Fruit fly (Drosophila melanogaster) whole organism, wandering third instar larva: ENCODE measurements around the gene Clp.

Experiments used
- Abd-B ChIP-seq: fragments of >200 bp; optimal IDR thresholded peaks from 2 replicates; lab custom pipeline; 2017; ENCODE audit warnings: missing biosample characterization, missing genetic modification characterization
- CG9705 ChIP-seq: fragments of 200-800 bp; sonication (Bioruptor generic); optimal IDR thresholded peaks from 2 replicates; lab custom pipeline; 2018; ENCODE audit warnings: missing biosample characterization, mild to moderate bottlenecking, missing genetic modification characterization
- CrebA ChIP-seq: fragments of 200-800 bp; sonication (Bioruptor generic); optimal IDR thresholded peaks from 2 replicates; lab custom pipeline; 2016; ENCODE audit warnings: missing biosample characterization, mild to moderate bottlenecking, missing genetic modification characterization, borderline replicate concordance
- Dfd ChIP-seq: fragments of >200 bp; optimal IDR thresholded peaks from 2 replicates; lab custom pipeline; 2017; ENCODE audit warnings: missing biosample characterization, missing genetic modification characterization
- Dif ChIP-seq: fragments of 200-275, 200-300 bp; sonication (Bioruptor generic); optimal IDR thresholded peaks from 2 replicates; lab custom pipeline; 2018; ENCODE audit warnings: missing biosample characterization, missing genetic modification characterization; ENCODE audit not compliant: partially characterized antibody
- GATAd ChIP-seq: sonication (Bioruptor generic); optimal IDR thresholded peaks from 2 replicates; lab custom pipeline; 2016; ENCODE audit warnings: missing biosample characterization, missing genetic modification characterization
- Hnf4 ChIP-seq: fragments of 200-800 bp; sonication (Bioruptor generic); optimal IDR thresholded peaks from 2 replicates; lab custom pipeline; 2016; ENCODE audit warnings: missing biosample characterization, mild to moderate bottlenecking, missing genetic modification characterization
- Hr78 ChIP-seq: fragments of >200 bp; optimal IDR thresholded peaks from 2 replicates; lab custom pipeline; 2017; ENCODE audit warnings: missing biosample characterization, missing genetic modification characterization
- Hr83 ChIP-seq: fragments of 200-300 bp; sonication (Bioruptor generic); optimal IDR thresholded peaks from 2 replicates; lab custom pipeline; 2016; ENCODE audit warnings: missing biosample characterization, mild to moderate bottlenecking, missing genetic modification characterization, moderate library complexity; ENCODE audit not compliant: poor library complexity, severe bottlenecking
- Jra ChIP-seq: sonication (Bioruptor generic); optimal IDR thresholded peaks from 2 replicates; lab custom pipeline; 2016; ENCODE audit warnings: missing biosample characterization, missing genetic modification characterization
- Mio ChIP-seq: sonication (Bioruptor generic); optimal IDR thresholded peaks from 2 replicates; lab custom pipeline; 2016; ENCODE audit warnings: missing biosample characterization, missing genetic modification characterization
- Myc ChIP-seq: fragments of >200 bp; optimal IDR thresholded peaks from 2 replicates; lab custom pipeline; 2017
- N ChIP-seq: fragments of >200 bp; optimal IDR thresholded peaks from 2 replicates; lab custom pipeline; 2018; ENCODE audit warnings: missing biosample characterization, missing external identifiers, missing genetic modification characterization
- OdsH ChIP-seq: fragments of 200-800 bp; sonication (Bioruptor generic); optimal IDR thresholded peaks from 2 replicates; lab custom pipeline; 2016; ENCODE audit warnings: missing biosample characterization, mild to moderate bottlenecking, missing genetic modification characterization
- Rel ChIP-seq, 2 experiments: fragments of 200-800 bp; sonication (Bioruptor generic) in 1 of 2; optimal IDR thresholded peaks; 2 replicates in 1 of 2; 3 replicates in 1 of 2; lab custom pipeline; 2016 to 2019; ENCODE audit warnings: mild to moderate bottlenecking in 2 of 2, missing biosample characterization in 2 of 2, missing genetic modification characterization in 2 of 2, moderate library complexity in 1 of 2
- Sp1 ChIP-seq: fragments of 200-800 bp; sonication (Bioruptor generic); optimal IDR thresholded peaks from 3 replicates; lab custom pipeline; 2019; ENCODE audit warnings: missing biosample characterization, mild to moderate bottlenecking, missing genetic modification characterization, moderate library complexity
- Vsx2 ChIP-seq: fragments of 200-300, 225-300 bp; sonication (Bioruptor generic); optimal IDR thresholded peaks from 2 replicates; lab custom pipeline; 2018; ENCODE audit warnings: missing biosample characterization, missing genetic modification characterization; ENCODE audit not compliant: partially characterized antibody
- br ChIP-seq: fragments of 200-800 bp; sonication (Bioruptor generic); optimal IDR thresholded peaks from 2 replicates; lab custom pipeline; 2016; ENCODE audit warnings: missing biosample characterization, missing genetic modification characterization
- brk ChIP-seq: fragments of 200-800 bp; sonication (Bioruptor generic); optimal IDR thresholded peaks from 2 replicates; lab custom pipeline; 2016; ENCODE audit warnings: missing biosample characterization, mild to moderate bottlenecking, missing genetic modification characterization
- dl ChIP-seq, 2 experiments: fragments of 175-275, 200-275 bp in 1 of 2; fragments of 200-275 bp in 1 of 2; sonication (Bioruptor generic); optimal IDR thresholded peaks; lab custom pipeline; 2018; ENCODE audit warnings: mild to moderate bottlenecking in 2 of 2, missing biosample characterization in 2 of 2, missing genetic modification characterization in 2 of 2, moderate library complexity in 2 of 2; ENCODE audit not compliant: partially characterized antibody in 2 of 2, insufficient read depth in 1 of 2
- dmrt93B ChIP-seq: fragments of 200-800 bp; sonication (Bioruptor generic); optimal IDR thresholded peaks from 2 replicates; lab custom pipeline; 2018; ENCODE audit warnings: missing biosample characterization, mild to moderate bottlenecking, missing genetic modification characterization
- dsf ChIP-seq: sonication (Bioruptor generic); optimal IDR thresholded peaks from 2 replicates; lab custom pipeline; 2016; ENCODE audit warnings: missing biosample characterization, missing genetic modification characterization, borderline replicate concordance
- ey ChIP-seq: fragments of 200-800 bp; sonication (Bioruptor generic); optimal IDR thresholded peaks from 2 replicates; lab custom pipeline; 2016; ENCODE audit warnings: missing biosample characterization, missing genetic modification characterization
- foxo ChIP-seq, 2 experiments: fragments of 200-800 bp; sonication (Bioruptor generic); optimal IDR thresholded peaks; 2 replicates in 1 of 2; 3 replicates in 1 of 2; lab custom pipeline; 2016 to 2017; ENCODE audit warnings: missing biosample characterization in 2 of 2, missing genetic modification characterization in 2 of 2
- fru ChIP-seq: fragments of 200-800 bp; sonication (Bioruptor generic); optimal IDR thresholded peaks from 3 replicates; lab custom pipeline; 2016; ENCODE audit warnings: missing biosample characterization, mild to moderate bottlenecking, missing genetic modification characterization
- h ChIP-seq: fragments of 200-800 bp; sonication (Bioruptor generic); optimal IDR thresholded peaks from 3 replicates; lab custom pipeline; 2016; ENCODE audit warnings: missing biosample characterization, mild to moderate bottlenecking, missing genetic modification characterization
- jim ChIP-seq: fragments of 175-275, 200-325 bp; sonication (Bioruptor generic); optimal IDR thresholded peaks from 2 replicates; lab custom pipeline; 2016; ENCODE audit warnings: missing biosample characterization, mild to moderate bottlenecking, missing genetic modification characterization
- lola ChIP-seq: fragments of >200 bp; optimal IDR thresholded peaks from 2 replicates; lab custom pipeline; 2017; ENCODE audit warnings: missing biosample characterization, missing genetic modification characterization
- pan ChIP-seq: fragments of >200 bp; optimal IDR thresholded peaks from 2 replicates; lab custom pipeline; 2017
- psq ChIP-seq: fragments of 200-800 bp; sonication (Bioruptor generic); optimal IDR thresholded peaks from 3 replicates; lab custom pipeline; 2017; ENCODE audit warnings: missing biosample characterization, mild to moderate bottlenecking, missing genetic modification characterization, moderate library complexity
- rgr ChIP-seq: fragments of 200-800 bp; sonication (Bioruptor generic); optimal IDR thresholded peaks from 3 replicates; lab custom pipeline; 2016; ENCODE audit warnings: missing biosample characterization, mild to moderate bottlenecking, missing genetic modification characterization
- sage ChIP-seq: fragments of 200-800 bp; sonication (Bioruptor generic); optimal IDR thresholded peaks from 2 replicates; lab custom pipeline; 2016; ENCODE audit warnings: missing biosample characterization, mild to moderate bottlenecking, missing genetic modification characterization
- sv ChIP-seq: fragments of 200-800 bp; sonication (Bioruptor generic); optimal IDR thresholded peaks from 3 replicates; lab custom pipeline; 2016; ENCODE audit warnings: missing biosample characterization, missing genetic modification characterization
- tai ChIP-seq: sonication (Bioruptor generic); optimal IDR thresholded peaks from 2 replicates; lab custom pipeline; 2016; ENCODE audit warnings: missing biosample characterization, missing genetic modification characterization
- usp ChIP-seq: fragments of >200 bp; optimal IDR thresholded peaks from 2 replicates; lab custom pipeline; 2017; ENCODE audit warnings: missing biosample characterization, missing genetic modification characterization
- woc ChIP-seq: sonication (Bioruptor generic); optimal IDR thresholded peaks from 2 replicates; lab custom pipeline; 2016; ENCODE audit warnings: missing biosample characterization, mild to moderate bottlenecking, missing genetic modification characterization

The Clp gene

DNA sequence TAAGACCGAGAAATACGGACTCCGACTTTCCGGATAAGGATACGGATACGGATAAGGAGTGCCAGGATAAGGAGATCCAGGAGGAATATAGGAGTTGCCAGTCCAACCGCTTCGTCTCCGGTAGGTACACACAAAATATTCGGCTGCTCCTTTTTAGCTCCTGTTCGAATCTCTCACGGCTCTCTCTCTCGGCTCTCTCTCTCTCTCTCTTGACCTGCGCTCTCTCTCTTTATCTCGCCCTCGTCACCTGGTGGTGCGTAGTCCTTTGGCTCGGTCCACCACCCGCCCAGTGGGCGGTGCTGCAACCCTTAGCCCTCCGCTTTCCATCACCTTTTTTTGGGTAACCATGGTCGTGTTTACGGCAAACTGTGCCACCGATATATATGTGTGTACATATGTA lies 6.6 kb downstream of the Clp start:
- TF ChIP-seq Rel (GFP tag; optimal IDR thresholded peaks at IDR 0.05; lab: Kevin White, UChicago) (no peak), Rel (tag; optimal IDR thresholded peaks at IDR 0.05; lab: Kevin White, UChicago) (no peak), Dif (GFP tag; lab: Kevin White, UChicago) (peak; percentile 84), ey (GFP tag; lab: Kevin White, UChicago) (no peak), Dfd (no peak), Hr78 (GFP tag; lab: Kevin White, UChicago) (no peak), Jra (no peak), Mio (no peak), dsf (no peak), psq (no peak), Vsx2 (GFP tag; lab: Kevin White, UChicago) (no peak), N (no peak), GATAd (GFP tag; lab: Kevin White, UChicago) (no peak), brk (GFP tag; lab: Kevin White, UChicago) (no peak), h (GFP tag; lab: Kevin White, UChicago) (no peak), sv (GFP tag; lab: Kevin White, UChicago) (no peak), dl (GFP tag; optimal IDR thresholded peaks at IDR 0.05; lab: Kevin White, UChicago; ENCODE audit: insufficient read depth in 1 of 2, partially characterized antibody in 2 of 2) (peak; percentile 85 to 90), usp (no peak)

DNA sequence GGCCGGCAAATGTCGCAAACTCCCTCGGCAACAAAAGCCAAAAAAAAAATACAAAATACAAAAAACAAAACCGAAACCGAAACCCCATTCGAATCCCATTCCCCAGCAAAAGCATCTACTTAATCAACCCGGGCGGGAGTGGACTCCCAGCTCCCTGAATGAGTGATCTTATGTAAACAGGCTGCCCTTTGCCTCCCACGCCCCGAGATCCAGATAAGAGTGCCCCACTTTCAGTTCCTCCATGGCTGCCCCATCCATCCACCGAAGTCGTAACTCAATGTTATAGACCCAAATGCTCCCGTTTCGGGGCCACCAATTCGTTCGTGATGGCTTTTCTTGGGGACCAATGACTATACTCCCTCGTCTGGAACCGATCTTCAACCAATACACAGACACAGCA lies 7.3 kb downstream of the Clp start:
- TF ChIP-seq OdsH (no peak), GATAd (GFP tag; lab: Kevin White, UChicago) (no peak), dl (GFP tag; optimal IDR thresholded peaks at IDR 0.05; lab: Kevin White, UChicago; ENCODE audit: insufficient read depth in 1 of 2, partially characterized antibody in 2 of 2) (no peak), br (GFP tag; lab: Kevin White, UChicago) (no peak), Dif (GFP tag; lab: Kevin White, UChicago) (no peak), dmrt93B (no peak), pan (lab: Kevin White, UChicago) (no peak), rgr (GFP tag; lab: Kevin White, UChicago) (no peak)

DNA sequence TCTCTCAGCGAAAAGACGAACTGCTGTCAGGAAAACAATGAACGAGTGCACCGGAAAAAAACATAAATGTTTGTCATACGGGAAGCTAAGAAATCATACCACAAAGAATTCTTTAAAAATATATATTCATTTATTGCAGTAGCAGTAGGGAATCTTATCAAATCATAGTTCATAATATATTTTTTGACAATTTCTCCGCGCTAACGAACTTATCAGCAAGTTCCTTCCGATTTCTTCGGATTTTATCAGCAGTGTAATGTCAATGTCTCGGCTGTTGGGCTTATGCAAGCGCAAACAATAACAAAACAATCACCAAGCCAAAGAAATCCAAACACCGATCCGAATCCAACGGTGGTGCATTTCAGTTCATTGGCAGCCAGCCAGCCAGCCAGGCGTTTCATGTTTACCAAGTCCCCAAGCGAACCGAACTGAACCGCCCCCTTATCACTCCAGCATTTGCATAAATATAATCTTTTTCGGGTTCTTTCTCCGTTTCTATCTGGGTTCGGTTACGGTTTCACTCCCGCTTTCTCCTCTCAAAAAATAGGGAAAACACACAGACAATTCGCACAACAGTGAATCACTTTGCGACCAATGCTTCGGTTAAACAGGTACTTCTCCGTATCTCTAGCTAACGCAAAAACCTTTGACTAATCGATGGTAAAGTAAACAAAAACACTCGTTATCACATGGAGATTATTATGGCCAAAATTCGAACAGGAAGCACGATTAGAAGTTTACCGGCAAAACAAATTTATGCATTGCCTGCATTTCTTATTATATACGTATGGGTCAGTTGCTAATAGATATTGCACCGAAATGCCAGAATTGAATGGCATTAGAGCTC lies 8.0 kb downstream of the Clp start:
- TF ChIP-seq fru (GFP tag; lab: Kevin White, UChicago): no peak
- TF ChIP-seq Hr83: no peak
- TF ChIP-seq lola (GFP tag; lab: Kevin White, UChicago): no peak
- no peak for TF ChIP-seq woc (GFP tag; lab: Kevin White, UChicago)
- TF ChIP-seq usp: no peak
- TF ChIP-seq pan (lab: Kevin White, UChicago): no peak
- TF ChIP-seq brk (GFP tag; lab: Kevin White, UChicago): no peak
- no peak for TF ChIP-seq ey (GFP tag; lab: Kevin White, UChicago)
- peak; percentile 28 for TF ChIP-seq br (GFP tag; lab: Kevin White, UChicago)
- peak; percentile 17 for TF ChIP-seq Dif (GFP tag; lab: Kevin White, UChicago)
- peak; percentile 17 for TF ChIP-seq Hnf4
- TF ChIP-seq sv (GFP tag; lab: Kevin White, UChicago): no peak
- no peak for TF ChIP-seq CrebA (GFP tag; lab: Kevin White, UChicago)
- TF ChIP-seq CG9705 (GFP tag; lab: Kevin White, UChicago): no peak
- no peak for TF ChIP-seq dsf
- TF ChIP-seq Jra: no peak
- TF ChIP-seq Vsx2 (GFP tag; lab: Kevin White, UChicago): no peak
- no peak for TF ChIP-seq tai
- no peak for TF ChIP-seq GATAd (GFP tag; lab: Kevin White, UChicago)
- TF ChIP-seq sage (GFP tag; lab: Kevin White, UChicago): no peak
- peak; percentile 18 for TF ChIP-seq psq
- TF ChIP-seq jim: no peak
- TF ChIP-seq Mio: no peak
- TF ChIP-seq Dfd: no peak
- peak in 1 of 2 experiments; percentile 18 for TF ChIP-seq foxo (GFP tag; optimal IDR thresholded peaks at IDR 0.05; lab: Kevin White, UChicago)
- TF ChIP-seq dl (GFP tag; optimal IDR thresholded peaks at IDR 0.05; lab: Kevin White, UChicago; ENCODE audit: insufficient read depth in 1 of 2, partially characterized antibody in 2 of 2): no peak
- no peak for TF ChIP-seq Hr78 (GFP tag; lab: Kevin White, UChicago)
- TF ChIP-seq h (GFP tag; lab: Kevin White, UChicago): peak; percentile 24
- peak; percentile 26 for TF ChIP-seq OdsH
- TF ChIP-seq Myc (lab: Kevin White, UChicago): no peak
- no peak for TF ChIP-seq Rel (GFP tag; optimal IDR thresholded peaks at IDR 0.05; lab: Kevin White, UChicago)
- TF ChIP-seq Rel (tag; optimal IDR thresholded peaks at IDR 0.05; lab: Kevin White, UChicago): peak; percentile 99
- TF ChIP-seq Abd-B (GFP tag; lab: Kevin White, UChicago): no peak
- no peak for TF ChIP-seq N
- peak; percentile 5 for TF ChIP-seq Sp1
